Fruit fly (Drosophila melanogaster): ENCODE measurements around the gene Pbp95.
A peak's percentile ranks its signal among the peaks of the same experiment; 100 is the strongest.

The Pbp95 gene

DNA sequence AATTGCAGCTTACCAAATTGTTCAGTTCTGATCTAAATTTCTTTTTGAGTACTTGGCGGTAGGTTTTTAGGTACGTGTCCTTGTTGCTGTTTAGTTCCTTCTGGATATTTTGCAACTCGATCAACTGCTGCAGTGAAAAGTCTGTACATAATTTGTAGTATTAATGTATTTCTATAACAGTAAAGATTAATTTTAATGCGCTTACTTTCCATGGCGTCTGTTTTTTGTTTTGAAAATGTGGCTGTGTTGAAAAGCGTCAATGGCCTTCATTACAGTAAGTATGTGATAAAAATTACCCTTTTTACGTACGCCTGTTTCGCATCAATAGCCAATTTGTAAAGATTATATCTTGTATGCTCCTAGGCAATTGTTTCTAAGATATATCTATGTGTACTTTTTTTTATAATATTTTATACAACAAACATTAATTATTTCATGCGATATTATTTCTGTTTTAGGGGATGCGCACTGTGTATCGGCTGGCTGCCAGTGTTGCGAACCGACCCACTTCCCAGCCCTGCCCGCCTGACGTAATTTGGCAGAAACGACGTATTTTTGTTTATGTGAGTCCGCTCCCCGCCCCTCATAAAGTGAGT is 12.4 kb upstream of the Pbp95 start, which contains the start of the genes Kmn2 and CG2698:
TSS of gene Kmn2 (minus strand) at position 236 of the 596 bp plus-strand sequence.
TSS of gene CG2698 (plus strand) at position 489 of the 596 bp plus-strand sequence.
- TF ChIP-seq pan (optimal IDR thresholded peaks at IDR 0.05) (no peak), EcR (GFP tag; optimal IDR thresholded peaks at IDR 0.05) (no peak), Dll (optimal IDR thresholded peaks at IDR 0.05) (no peak), CG8478 (optimal IDR thresholded peaks at IDR 0.05) (no peak), psq (optimal IDR thresholded peaks at IDR 0.05) (no peak), usp (GFP tag; optimal IDR thresholded peaks at IDR 0.05) (no peak)

DNA sequence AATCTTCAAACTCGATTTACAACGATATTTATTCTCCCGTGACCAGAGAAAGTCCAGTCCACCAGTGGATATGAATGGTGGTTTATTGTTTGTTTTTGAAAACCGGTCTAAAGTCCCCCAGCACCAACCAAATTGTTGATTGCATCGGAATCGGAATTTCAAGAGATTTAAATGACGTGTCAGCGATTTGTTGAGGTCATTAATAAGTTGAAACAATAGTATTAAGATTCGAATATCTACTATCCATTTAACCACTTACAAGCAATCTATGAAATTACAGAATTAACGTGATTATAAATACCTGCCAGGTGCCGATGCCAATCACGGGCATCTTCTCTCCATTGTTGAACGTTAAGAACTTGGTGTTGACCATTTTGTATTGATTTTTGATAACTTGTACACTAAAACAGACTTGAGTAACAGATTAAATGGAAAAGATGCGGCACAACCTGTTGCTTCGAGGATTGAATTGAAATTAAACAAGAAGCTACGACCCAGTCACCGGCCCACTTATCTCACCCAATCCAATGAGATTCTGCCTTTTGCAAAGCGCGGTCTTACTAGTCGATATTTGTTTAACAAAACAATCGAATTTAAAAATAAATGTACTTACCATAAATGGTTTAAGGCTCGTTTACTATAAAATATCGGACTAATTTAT is 5.9 kb upstream of the Pbp95 start, which contains the start of gene CG2767:
TSS of gene CG2767 (minus strand) at position 516 of the 661 bp plus-strand sequence.
- no peak for TF ChIP-seq psq (optimal IDR thresholded peaks at IDR 0.05)
- TF ChIP-seq Dll (optimal IDR thresholded peaks at IDR 0.05) = no peak
- no peak for TF ChIP-seq CG8478 (optimal IDR thresholded peaks at IDR 0.05)
- TF ChIP-seq pan (optimal IDR thresholded peaks at IDR 0.05) = no peak
- no peak for TF ChIP-seq EcR (GFP tag; optimal IDR thresholded peaks at IDR 0.05)
- no peak for TF ChIP-seq usp (GFP tag; optimal IDR thresholded peaks at IDR 0.05)

DNA sequence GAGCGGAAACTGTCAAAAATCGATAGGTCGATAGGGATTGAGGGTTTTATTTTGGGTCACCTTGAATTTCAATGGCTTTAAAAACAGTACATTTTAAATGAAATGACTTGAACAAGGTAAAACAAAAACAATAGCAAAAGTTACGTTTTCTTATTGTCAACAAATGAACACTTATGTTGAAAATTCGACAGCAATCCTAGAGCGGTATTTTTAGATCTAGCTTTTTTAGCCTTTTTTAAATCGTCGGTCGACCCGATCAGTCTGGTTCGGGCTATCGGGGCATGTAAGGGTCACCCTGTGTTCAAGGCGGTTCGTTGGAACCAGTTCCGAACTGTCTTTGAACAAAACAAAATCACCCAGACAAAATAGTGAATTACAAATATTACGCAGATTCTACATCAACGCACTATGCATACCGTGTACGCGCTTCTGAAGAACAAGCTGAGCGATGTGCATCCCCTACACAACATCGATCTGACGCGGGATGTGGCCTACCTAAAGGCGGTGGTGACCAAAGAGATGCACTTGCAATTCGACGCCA is 4.4 kb upstream of the Pbp95 start, which contains the start of the genes CG11052 and CG3223:
TSS of gene CG11052 (minus strand) at position 218 of the 541 bp plus-strand sequence.
TSS of gene CG3223 (plus strand) at position 321 of the 541 bp plus-strand sequence.
- no peak for TF ChIP-seq usp (GFP tag; optimal IDR thresholded peaks at IDR 0.05)
- no peak for TF ChIP-seq Dll (optimal IDR thresholded peaks at IDR 0.05)
- no peak for TF ChIP-seq CG8478 (optimal IDR thresholded peaks at IDR 0.05)
- TF ChIP-seq psq (optimal IDR thresholded peaks at IDR 0.05) = no peak
- TF ChIP-seq pan (optimal IDR thresholded peaks at IDR 0.05) = no peak
- TF ChIP-seq EcR (GFP tag; optimal IDR thresholded peaks at IDR 0.05) = no peak

DNA sequence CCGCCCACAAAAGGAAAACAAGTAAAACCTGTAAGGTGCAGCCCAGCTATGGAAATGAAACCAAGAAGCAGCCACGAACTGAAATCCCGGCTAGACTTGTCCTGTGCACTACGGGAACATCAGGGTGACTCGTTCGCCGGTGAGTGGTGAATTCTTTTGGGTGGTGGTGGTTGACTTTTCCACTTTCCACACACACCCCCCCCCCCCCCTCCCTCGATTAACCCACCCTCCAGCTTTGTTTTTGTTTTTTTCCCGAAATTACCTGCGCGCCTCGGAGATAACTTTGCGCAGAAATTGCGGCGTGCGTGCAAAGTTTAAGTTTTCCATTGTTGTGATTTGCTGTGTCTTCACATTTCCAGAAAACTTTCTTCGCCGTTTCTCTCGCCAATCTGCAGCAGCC is 12.9 kb downstream of the Pbp95 start:
- no peak for TF ChIP-seq EcR (GFP tag; optimal IDR thresholded peaks at IDR 0.05)
- TF ChIP-seq Dll (optimal IDR thresholded peaks at IDR 0.05) = no peak
- TF ChIP-seq usp (GFP tag; optimal IDR thresholded peaks at IDR 0.05) = no peak
- TF ChIP-seq pan (optimal IDR thresholded peaks at IDR 0.05) = no peak
- TF ChIP-seq CG8478 (optimal IDR thresholded peaks at IDR 0.05) = no peak
- no peak for TF ChIP-seq psq (optimal IDR thresholded peaks at IDR 0.05)

DNA sequence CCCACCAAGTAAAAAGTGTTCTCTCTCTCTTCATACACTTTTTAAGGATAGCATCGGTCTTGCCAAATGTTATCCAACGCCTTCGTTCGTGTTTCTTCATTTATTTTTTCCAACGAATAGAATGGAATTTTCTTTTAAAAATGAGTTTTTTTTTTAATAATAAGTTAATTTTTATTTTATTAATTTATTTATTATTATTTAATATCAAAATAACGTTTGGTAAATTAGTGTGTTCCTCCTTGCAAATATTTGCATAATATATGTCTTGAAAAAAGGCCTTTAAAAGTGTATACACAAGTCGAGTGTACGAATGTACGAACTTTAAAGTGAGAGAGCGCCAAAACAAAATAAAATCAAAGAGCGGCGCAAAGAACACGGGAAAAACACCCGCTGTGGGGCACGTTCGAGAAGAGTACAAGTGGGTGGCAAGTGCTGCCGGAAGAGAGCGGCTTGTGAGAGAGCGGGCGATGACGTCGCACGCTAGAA is 13.7 kb downstream of the Pbp95 start:
- TF ChIP-seq psq (optimal IDR thresholded peaks at IDR 0.05) (no peak), EcR (GFP tag; optimal IDR thresholded peaks at IDR 0.05) (no peak), CG8478 (optimal IDR thresholded peaks at IDR 0.05) (no peak), Dll (optimal IDR thresholded peaks at IDR 0.05) (peak; percentile 63), pan (optimal IDR thresholded peaks at IDR 0.05) (no peak), usp (GFP tag; optimal IDR thresholded peaks at IDR 0.05) (no peak)

DNA sequence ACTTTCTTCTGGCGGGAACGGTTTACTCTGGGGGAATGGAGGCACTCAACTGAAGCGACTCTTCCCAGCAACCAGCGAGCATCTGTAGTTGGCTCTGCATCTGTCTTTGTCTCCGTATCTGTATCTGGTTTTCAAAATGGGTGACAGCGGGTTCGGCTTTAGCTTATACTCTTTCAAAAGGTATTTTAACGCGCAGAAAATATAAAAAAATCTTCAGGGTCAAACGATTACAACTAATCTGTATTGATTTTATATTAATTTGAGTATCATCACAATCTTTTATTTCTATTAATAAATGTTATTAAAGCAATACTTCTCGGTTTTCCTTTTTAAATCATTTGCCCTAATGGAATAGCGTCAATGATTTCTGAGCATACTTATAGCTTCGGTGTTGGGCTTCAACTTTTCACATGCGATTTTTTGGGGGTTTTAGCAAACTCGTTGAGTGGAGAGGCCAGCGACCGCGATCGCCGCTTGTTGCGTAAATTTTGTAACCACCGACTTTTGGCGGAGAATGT is 16.0 kb downstream of the Pbp95 start, which contains the start of gene ImpE3:
TSS of gene ImpE3 (minus strand) at position 51 of the 518 bp plus-strand sequence.
- TF ChIP-seq pan (optimal IDR thresholded peaks at IDR 0.05) (no peak), CG8478 (optimal IDR thresholded peaks at IDR 0.05) (no peak), usp (GFP tag; optimal IDR thresholded peaks at IDR 0.05) (no peak), psq (optimal IDR thresholded peaks at IDR 0.05) (no peak), EcR (GFP tag; optimal IDR thresholded peaks at IDR 0.05) (no peak), Dll (optimal IDR thresholded peaks at IDR 0.05) (no peak)

DNA sequence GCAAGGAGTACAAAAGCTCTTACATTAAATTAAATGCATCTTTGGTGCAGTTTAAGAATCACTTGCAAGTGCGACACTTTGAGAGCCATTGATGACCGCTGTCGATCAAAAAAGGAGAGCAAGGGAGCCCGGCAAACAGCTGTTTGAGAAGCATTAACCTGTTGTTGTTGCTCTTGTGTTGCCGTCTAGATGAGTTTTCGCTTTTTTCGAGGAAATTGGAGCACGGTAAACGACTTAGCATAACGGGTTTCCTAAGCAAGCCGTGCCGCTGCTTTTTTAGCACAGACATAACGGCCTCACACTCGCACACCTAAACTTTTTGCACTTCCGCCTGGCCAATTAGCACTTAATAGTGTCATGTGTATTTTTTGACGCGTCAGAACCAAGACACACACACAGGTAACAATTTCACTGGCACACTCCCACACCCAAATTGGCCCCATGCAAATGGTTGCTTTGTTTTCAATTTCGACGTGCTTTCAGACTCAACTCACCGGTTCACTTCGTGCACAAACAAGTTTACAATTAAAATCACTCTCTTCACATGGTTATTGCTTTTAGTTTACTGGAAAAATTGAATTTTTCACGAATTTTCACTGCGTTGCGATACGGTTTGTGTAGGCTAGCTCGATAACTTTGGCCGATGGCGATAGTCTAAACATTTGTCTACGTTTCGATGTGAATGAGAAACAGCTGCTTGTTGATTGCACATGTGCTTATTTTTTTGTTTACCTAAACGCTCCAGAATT is 16.7 kb downstream of the Pbp95 start, which contains the start of the genes CG10903 and CG2747:
TSS of gene CG10903 (plus strand) at position 261 of the 749 bp plus-strand sequence.
TSS of gene CG2747 (minus strand) at position 640 of the 749 bp plus-strand sequence.
- TF ChIP-seq CG8478 (optimal IDR thresholded peaks at IDR 0.05) (no peak), psq (optimal IDR thresholded peaks at IDR 0.05) (no peak), EcR (GFP tag; optimal IDR thresholded peaks at IDR 0.05) (no peak), Dll (optimal IDR thresholded peaks at IDR 0.05) (no peak), usp (GFP tag; optimal IDR thresholded peaks at IDR 0.05) (no peak), pan (optimal IDR thresholded peaks at IDR 0.05) (no peak)

DNA sequence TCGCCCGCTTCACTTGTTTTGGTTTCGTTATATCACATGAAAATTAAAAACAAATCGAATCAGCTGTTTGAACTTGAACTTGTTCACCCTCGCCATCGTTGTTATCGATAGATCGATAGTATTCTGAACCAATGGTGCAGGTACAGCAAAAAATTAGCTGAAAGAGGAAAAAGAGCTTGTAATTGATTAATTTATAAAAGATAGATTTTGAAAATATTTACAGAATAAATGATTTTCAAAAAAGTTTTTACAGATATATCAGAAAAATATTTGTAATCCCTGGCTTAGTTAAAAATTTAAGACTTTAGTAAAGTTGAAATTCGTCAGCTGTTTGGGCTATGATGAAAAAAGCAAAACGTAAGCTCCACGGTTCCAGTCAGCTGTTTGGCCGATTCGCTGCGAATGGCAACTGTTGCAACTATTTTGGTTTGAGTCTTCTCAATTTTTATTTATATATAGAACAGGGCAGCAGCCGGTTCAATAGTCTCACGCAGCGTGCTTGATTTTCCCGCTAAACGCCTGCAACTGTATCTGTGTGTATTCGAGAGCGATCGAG is 19.4 kb downstream of the Pbp95 start, which contains the start of the genes CG11035 and unc-45:
TSS of gene CG11035 (minus strand) at position 87 of the 556 bp plus-strand sequence.
TSS of gene unc-45 (plus strand) at position 379 of the 556 bp plus-strand sequence.
- TF ChIP-seq psq (optimal IDR thresholded peaks at IDR 0.05) (no peak), CG8478 (optimal IDR thresholded peaks at IDR 0.05) (no peak), EcR (GFP tag; optimal IDR thresholded peaks at IDR 0.05) (no peak), pan (optimal IDR thresholded peaks at IDR 0.05) (no peak), Dll (optimal IDR thresholded peaks at IDR 0.05) (no peak), usp (GFP tag; optimal IDR thresholded peaks at IDR 0.05) (no peak)

DNA sequence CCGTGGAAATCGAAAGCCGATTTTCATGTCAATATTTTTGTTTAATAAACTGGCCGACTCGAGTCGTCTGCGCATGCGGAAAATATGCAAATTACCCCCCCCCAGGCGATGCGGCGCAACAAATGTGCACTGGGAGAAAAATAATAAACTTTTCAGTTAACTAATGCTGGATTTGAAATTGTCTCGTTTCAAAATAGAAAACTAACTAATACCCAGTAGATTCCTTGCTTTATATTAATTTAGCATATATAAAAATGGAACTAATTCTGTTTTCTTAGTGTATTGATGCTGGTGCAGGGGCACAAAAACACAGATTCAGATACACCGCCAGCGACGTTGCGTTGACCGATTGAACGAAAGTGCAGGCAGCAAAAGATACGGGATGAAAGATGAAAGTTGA is 24.3 kb downstream of the Pbp95 start:
- TF ChIP-seq Dll (optimal IDR thresholded peaks at IDR 0.05) (no peak), EcR (GFP tag; optimal IDR thresholded peaks at IDR 0.05) (no peak), CG8478 (optimal IDR thresholded peaks at IDR 0.05) (no peak), usp (GFP tag; optimal IDR thresholded peaks at IDR 0.05) (no peak), psq (optimal IDR thresholded peaks at IDR 0.05) (no peak), pan (optimal IDR thresholded peaks at IDR 0.05) (no peak)

DNA sequence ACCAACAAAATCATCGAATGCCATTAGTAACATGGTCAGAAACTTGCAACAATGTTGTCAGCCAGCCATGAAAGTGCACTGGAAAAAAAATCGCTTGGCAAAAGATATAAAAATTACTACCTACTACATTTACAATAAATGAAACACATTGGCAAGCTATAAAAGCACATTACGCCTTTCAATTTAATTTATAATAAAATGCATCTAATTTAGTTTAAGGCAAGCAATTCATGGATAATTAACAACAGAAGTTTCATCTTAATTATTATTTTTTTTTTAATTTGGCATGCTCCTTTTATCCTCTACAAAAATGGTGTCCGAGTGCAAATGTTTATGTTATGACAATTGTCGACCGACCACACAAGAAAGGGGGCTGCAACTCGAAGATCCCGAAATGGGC is 25.3 kb downstream of the Pbp95 start:
- TF ChIP-seq CG8478 (optimal IDR thresholded peaks at IDR 0.05) (no peak), psq (optimal IDR thresholded peaks at IDR 0.05) (no peak), usp (GFP tag; optimal IDR thresholded peaks at IDR 0.05) (no peak), EcR (GFP tag; optimal IDR thresholded peaks at IDR 0.05) (no peak), Dll (optimal IDR thresholded peaks at IDR 0.05) (no peak), pan (optimal IDR thresholded peaks at IDR 0.05) (no peak)
